Worm (Caenorhabditis elegans) whole organism, dauer: Measurements from ENCODE around the gene skpt-1.

Source experiments
- unc-62 ChIP-seq: sonication (generic microtip); optimal IDR thresholded peaks from 2 replicates; lab custom pipeline; 2017; ENCODE audit warnings: missing biosample characterization, missing genetic modification reagents, missing genetic modification characterization

Gene skpt-1

ce11 chrIII:5449762-5450308 is 1.6 kb upstream of the skpt-1 start, which contains the start of gene F48E8.8:
F48E8.8 (minus strand) TSS chrIII:5449812.
- TF ChIP-seq unc-62 = no peak

ce11 chrIII:5442711-5443253 is 5.4 kb downstream of the skpt-1 start, which contains the start of the genes T24G10.2 and disl-2:
T24G10.2 (minus strand) TSS chrIII:5442761.
disl-2 (plus strand) TSS chrIII:5443167.
- TF ChIP-seq unc-62 = no peak

ce11 chrIII:5440540-5440939 is 7.7 kb downstream of the skpt-1 start, which contains the start of gene W03A5.6:
W03A5.6 (minus strand) TSS chrIII:5440640.
- TF ChIP-seq unc-62 = no peak

- TF ChIP-seq unc-62 = no peak
These were observed 10.1 kb downstream of the skpt-1 start for ce11 chrIII:5438064-5438463.

ce11 chrIII:5436306-5436705 is 11.9 kb downstream of the skpt-1 start:
- TF ChIP-seq unc-62 = no peak

ce11 chrIII:5427096-5427495 is 21.1 kb downstream of the skpt-1 start:
- no peak for TF ChIP-seq unc-62

DNA sequence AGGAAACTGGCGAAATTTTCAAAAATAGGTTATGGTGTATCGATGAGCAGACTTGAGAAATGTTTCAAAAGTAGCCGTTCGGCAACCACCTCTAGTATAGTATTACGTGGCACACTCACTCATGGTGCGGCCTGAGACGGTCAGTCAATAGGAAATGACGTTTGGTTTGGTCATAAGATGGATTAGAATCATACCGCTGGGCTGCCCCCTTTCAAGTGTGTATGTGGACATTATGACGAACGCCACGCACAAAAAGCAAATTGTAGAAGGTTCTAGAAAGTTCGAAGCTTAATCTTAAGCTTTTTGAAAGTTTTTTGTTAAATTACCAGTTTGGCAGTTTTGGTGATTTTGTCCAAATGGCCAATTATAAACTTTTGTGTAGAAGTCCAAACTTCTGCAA is 23.8 kb downstream of the skpt-1 start:
- no peak for TF ChIP-seq unc-62

- TF ChIP-seq unc-62 = no peak
These were observed 24.5 kb downstream of the skpt-1 start, which contains the start of gene dnj-24 for ce11 chrIII:5423665-5424133. dnj-24 (minus strand) TSS chrIII:5424083.

ce11 chrIII:5422561-5423103 is 25.6 kb downstream of the skpt-1 start:
- no peak for TF ChIP-seq unc-62

ce11 chrIII:5421406-5421805 is 26.8 kb downstream of the skpt-1 start:
- TF ChIP-seq unc-62 = no peak

DNA sequence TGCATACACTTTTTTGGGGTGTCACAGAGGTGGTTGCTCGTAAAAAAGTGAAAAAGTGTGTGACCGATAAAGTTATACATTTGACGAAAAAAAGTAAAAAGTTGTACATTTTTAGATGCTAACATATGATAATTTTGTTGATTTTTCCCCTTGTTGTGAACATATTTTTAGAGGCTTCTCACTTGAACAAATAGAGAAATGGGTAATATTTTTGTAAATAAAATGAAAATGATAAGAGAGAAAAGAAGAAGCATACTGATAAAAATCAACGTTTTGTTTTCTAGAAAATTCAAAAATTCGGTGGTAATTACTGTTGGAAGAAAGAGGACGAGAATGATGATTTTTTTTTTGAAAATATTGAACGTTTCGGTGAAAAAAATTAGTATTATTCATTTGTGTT is 27.9 kb downstream of the skpt-1 start:
- TF ChIP-seq unc-62 = no peak

DNA sequence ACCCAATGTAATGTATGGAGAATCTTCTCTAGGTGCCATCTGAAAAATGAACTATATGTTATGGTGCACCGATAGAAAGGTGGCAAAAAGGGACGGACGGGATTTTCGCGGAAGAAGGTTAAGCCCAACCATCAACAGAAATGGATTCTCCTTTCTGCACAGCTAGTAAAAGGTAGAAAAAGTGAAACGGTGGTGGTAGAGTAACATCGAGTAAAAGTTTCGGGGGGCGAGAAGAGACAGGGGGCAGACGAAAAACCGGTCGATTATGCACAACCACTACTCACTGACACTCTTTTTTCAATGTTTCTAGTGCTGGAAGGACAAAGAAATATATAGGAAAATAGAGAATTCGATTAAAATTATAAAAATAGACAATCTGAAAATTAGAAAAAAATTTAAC is 28.7 kb downstream of the skpt-1 start:
- TF ChIP-seq unc-62 = no peak

DNA sequence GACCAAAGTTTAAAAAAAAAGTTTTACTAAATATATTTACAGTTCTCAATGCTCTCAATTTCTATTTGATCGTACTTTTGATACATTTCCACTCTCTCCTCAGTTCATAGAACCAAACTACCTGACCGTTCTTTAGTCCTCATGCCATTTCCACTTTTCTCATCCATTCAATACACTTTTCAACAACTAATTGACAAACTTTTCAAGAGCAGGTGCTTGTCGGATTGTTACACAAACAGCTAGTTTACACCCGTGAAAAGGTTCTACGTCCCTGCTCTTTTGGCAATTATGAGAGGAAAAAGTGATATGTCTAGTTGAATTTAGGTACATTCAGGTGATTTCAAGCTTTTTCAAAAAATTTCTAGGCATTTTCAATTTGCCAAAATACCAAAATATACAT is 30.3 kb downstream of the skpt-1 start:
- no peak for TF ChIP-seq unc-62

DNA sequence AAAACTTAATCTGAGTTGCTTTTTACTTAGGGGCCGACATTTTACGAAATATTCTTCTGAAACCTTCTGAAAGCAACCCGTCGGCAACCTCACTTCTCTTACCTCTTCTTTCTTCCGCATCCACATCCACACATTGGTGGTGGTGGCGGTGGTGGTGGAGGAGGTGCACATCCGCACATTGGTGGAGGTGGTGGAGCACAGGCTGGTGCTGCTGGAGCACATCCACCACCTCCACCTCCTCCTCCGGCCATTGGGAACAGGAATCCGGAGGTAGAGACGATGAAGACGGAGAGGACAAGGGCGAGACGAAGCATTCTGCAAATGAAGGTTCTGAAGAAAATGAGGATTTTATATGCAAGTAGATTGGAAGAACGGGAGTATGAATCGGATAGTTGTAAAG is 34.5 kb downstream of the skpt-1 start, which contains the start of gene grl-22:
grl-22 (minus strand) TSS at position 332 of the 400 bp plus-strand sequence.
- TF ChIP-seq unc-62 = no peak

DNA sequence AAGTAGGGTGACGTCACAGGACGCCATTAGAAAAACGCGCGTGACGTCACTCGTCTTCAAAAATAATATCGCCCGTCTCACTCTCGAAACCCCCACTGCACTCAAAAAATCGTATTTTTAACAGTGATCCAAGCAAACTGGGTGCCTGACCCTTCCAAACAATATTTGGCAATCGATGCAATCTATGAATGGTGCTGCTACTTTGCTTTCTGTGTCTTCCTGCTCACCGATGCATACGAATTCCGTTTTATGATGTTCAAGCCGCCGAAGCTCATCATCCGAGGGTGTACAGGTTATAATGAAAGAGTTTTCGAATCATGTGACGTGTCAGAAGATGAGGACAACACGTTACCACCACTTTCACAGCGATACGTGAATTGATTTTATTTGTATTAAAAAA is 40.6 kb downstream of the skpt-1 start, which contains the start of gene W03A5.1:
W03A5.1 (plus strand) TSS at position 301 of the 400 bp plus-strand sequence.
- TF ChIP-seq unc-62 = no peak

DNA sequence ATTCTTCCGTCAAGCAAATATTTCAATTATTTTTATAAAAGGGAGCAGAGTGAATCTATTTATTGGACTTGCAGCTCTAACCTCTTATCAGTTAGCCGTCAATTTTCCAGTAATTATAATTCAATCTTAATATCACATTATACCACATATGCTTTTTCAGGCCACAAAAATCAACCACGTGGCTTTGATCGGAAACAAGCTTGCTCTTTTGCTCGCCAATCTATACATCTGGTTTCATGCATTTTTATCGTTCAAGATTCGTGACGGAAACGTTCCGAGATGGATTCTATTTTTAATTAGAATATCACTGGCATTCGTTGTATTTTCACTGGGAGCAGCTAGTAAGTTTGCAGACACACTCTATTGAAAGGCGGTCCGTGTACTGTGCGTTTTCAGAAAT is 41.1 kb downstream of the skpt-1 start:
- no peak for TF ChIP-seq unc-62

ce11 chrIII:5406314-5406713 is 41.9 kb downstream of the skpt-1 start:
- no peak for TF ChIP-seq unc-62

- TF ChIP-seq unc-62 = no peak
These were observed 42.5 kb downstream of the skpt-1 start, which contains the start of the genes W03A5.2 and Y32H12A.8 for ce11 chrIII:5405628-5406084. W03A5.2 (plus strand) TSS chrIII:5406034. Y32H12A.8 (minus strand) TSS chrIII:5406037.
